Fruit fly (Drosophila melanogaster) whole organism, wandering third instar larva: ENCODE results near the gene RYa-R.

ENCODE experiments used
- CrebA ChIP-seq: fragments of 200-800 bp; sonication (Bioruptor generic); optimal IDR thresholded peaks from 2 replicates; lab custom pipeline; 2016; ENCODE audit warnings: missing biosample characterization, mild to moderate bottlenecking, missing genetic modification characterization, borderline replicate concordance
- Rel ChIP-seq, 2 experiments: fragments of 200-800 bp; sonication (Bioruptor generic) in 1 of 2; optimal IDR thresholded peaks; 2 replicates in 1 of 2; 3 replicates in 1 of 2; lab custom pipeline; 2016 to 2019; ENCODE audit warnings: mild to moderate bottlenecking in 2 of 2, missing biosample characterization in 2 of 2, missing genetic modification characterization in 2 of 2, moderate library complexity in 1 of 2
- Sp1 ChIP-seq: fragments of 200-800 bp; sonication (Bioruptor generic); optimal IDR thresholded peaks from 3 replicates; lab custom pipeline; 2019; ENCODE audit warnings: missing biosample characterization, mild to moderate bottlenecking, missing genetic modification characterization, moderate library complexity
- br ChIP-seq: fragments of 200-800 bp; sonication (Bioruptor generic); optimal IDR thresholded peaks from 2 replicates; lab custom pipeline; 2016; ENCODE audit warnings: missing biosample characterization, missing genetic modification characterization
- brk ChIP-seq: fragments of 200-800 bp; sonication (Bioruptor generic); optimal IDR thresholded peaks from 2 replicates; lab custom pipeline; 2016; ENCODE audit warnings: missing biosample characterization, mild to moderate bottlenecking, missing genetic modification characterization
- fru ChIP-seq: fragments of 200-800 bp; sonication (Bioruptor generic); optimal IDR thresholded peaks from 3 replicates; lab custom pipeline; 2016; ENCODE audit warnings: missing biosample characterization, mild to moderate bottlenecking, missing genetic modification characterization
- h ChIP-seq: fragments of 200-800 bp; sonication (Bioruptor generic); optimal IDR thresholded peaks from 3 replicates; lab custom pipeline; 2016; ENCODE audit warnings: missing biosample characterization, mild to moderate bottlenecking, missing genetic modification characterization
- lola ChIP-seq: fragments of >200 bp; optimal IDR thresholded peaks from 2 replicates; lab custom pipeline; 2017; ENCODE audit warnings: missing biosample characterization, missing genetic modification characterization
- pan ChIP-seq: fragments of >200 bp; optimal IDR thresholded peaks from 2 replicates; lab custom pipeline; 2017
- psq ChIP-seq: fragments of 200-800 bp; sonication (Bioruptor generic); optimal IDR thresholded peaks from 3 replicates; lab custom pipeline; 2017; ENCODE audit warnings: missing biosample characterization, mild to moderate bottlenecking, missing genetic modification characterization, moderate library complexity
- tai ChIP-seq: sonication (Bioruptor generic); optimal IDR thresholded peaks from 2 replicates; lab custom pipeline; 2016; ENCODE audit warnings: missing biosample characterization, missing genetic modification characterization
- usp ChIP-seq: fragments of >200 bp; optimal IDR thresholded peaks from 2 replicates; lab custom pipeline; 2017; ENCODE audit warnings: missing biosample characterization, missing genetic modification characterization

dm6 chr3R:26960496-26960895, 36.3 kb upstream of the RYa-R start:
- no peak for TF ChIP-seq br
- TF ChIP-seq usp (GFP tag; lab: Kevin White, UChicago) = no peak
- no peak for TF ChIP-seq CrebA (GFP tag; lab: Kevin White, UChicago)
- TF ChIP-seq brk (GFP tag; lab: Kevin White, UChicago) = no peak
- TF ChIP-seq psq (GFP tag; lab: Kevin White, UChicago) = no peak
- TF ChIP-seq lola (GFP tag; lab: Kevin White, UChicago) = no peak
- TF ChIP-seq Sp1 (GFP tag; lab: Kevin White, UChicago) = no peak
- TF ChIP-seq fru (GFP tag; lab: Kevin White, UChicago) = no peak
- TF ChIP-seq Rel (GFP tag; optimal IDR thresholded peaks at IDR 0.05; lab: Kevin White, UChicago) = no peak
- no peak for TF ChIP-seq Rel (tag; optimal IDR thresholded peaks at IDR 0.05; lab: Kevin White, UChicago)
- TF ChIP-seq tai = no peak
- TF ChIP-seq pan (lab: Kevin White, UChicago) = no peak
- no peak for TF ChIP-seq h (GFP tag; lab: Kevin White, UChicago)
